Worm (Caenorhabditis elegans) whole organism, L1 larva: Measurements from ENCODE around the gene srh-88.

Experiments used
- C34B4.2 ChIP-seq: sonication (generic microtip); optimal IDR thresholded peaks from 2 replicates; lab custom pipeline; 2017; ENCODE audit warnings: mild to moderate bottlenecking, missing genetic modification characterization, missing compliant biosample characterization
- aha-1 ChIP-seq: fragments of 150-350 bp; optimal IDR thresholded peaks from 2 replicates; lab custom pipeline; 2014; ENCODE audit warnings: missing biosample characterization, missing genetic modification characterization
- alr-1 ChIP-seq: fragments of 200-800 bp; sonication (Bioruptor generic); optimal IDR thresholded peaks from 2 replicates; lab custom pipeline; 2018; ENCODE audit warnings: borderline replicate concordance, mild to moderate bottlenecking, missing genetic modification characterization, missing compliant biosample characterization
- ama-1 ChIP-seq: fragments of 150-350 bp; optimal IDR thresholded peaks from 2 replicates; lab custom pipeline; 2014
- ceh-88 ChIP-seq: fragments of 200-800 bp; sonication (Bioruptor generic); IDR thresholded peaks from 2 replicates; pipeline ENCODE4 v1.3.6; 2022; ENCODE audit warnings: missing genetic modification characterization, missing compliant biosample characterization
- dpl-1 ChIP-seq, 3 experiments: fragments of 150-350 bp in 2 of 3; sonication (generic microtip) in 1 of 3; optimal IDR thresholded peaks; 2 replicates each; lab custom pipeline; 2014 to 2017; ENCODE audit warnings: missing biosample characterization in 3 of 3, missing genetic modification characterization in 3 of 3, missing genetic modification reagents in 3 of 3
- dsc-1 ChIP-seq: sonication (generic microtip); optimal IDR thresholded peaks from 2 replicates; lab custom pipeline; 2016; ENCODE audit warnings: mild to moderate bottlenecking, missing genetic modification characterization, missing compliant biosample characterization
- efl-1 ChIP-seq, 4 experiments: fragments of 150-350 bp; optimal IDR thresholded peaks in 3 of 4; peaks in 1 of 4; 1 replicate in 1 of 4; 2 replicates in 3 of 4; lab custom pipeline; 2014; ENCODE audit warnings: missing biosample characterization in 2 of 4, missing genetic modification characterization in 2 of 4, missing genetic modification reagents in 2 of 4
- egl-27 ChIP-seq, 2 experiments: fragments of 150-350 bp in 1 of 2; sonication (generic microtip); optimal IDR thresholded peaks; 3 replicates each; lab custom pipeline; 2017 to 2018; ENCODE audit warnings: missing biosample characterization in 2 of 2, missing genetic modification characterization in 2 of 2, missing genetic modification reagents in 2 of 2
- fkh-10 ChIP-seq: sonication (generic microtip); optimal IDR thresholded peaks from 2 replicates; lab custom pipeline; 2017; ENCODE audit warnings: missing biosample characterization, missing genetic modification reagents, missing genetic modification characterization
- fkh-4 ChIP-seq: sonication (generic microtip); optimal IDR thresholded peaks from 2 replicates; lab custom pipeline; 2016; ENCODE audit warnings: missing compliant biosample characterization, missing genetic modification characterization, borderline replicate concordance
- grh-1 ChIP-seq: fragments of 200-800 bp; sonication (Bioruptor generic); IDR thresholded peaks from 2 replicates; pipeline ENCODE4 v1.3.6; 2022; ENCODE audit warnings: missing genetic modification reagents, missing genetic modification characterization, missing compliant biosample characterization
- hpl-2 ChIP-seq: fragments of 150-350 bp; optimal IDR thresholded peaks from 2 replicates; lab custom pipeline; 2014; ENCODE audit warnings: missing biosample characterization, missing genetic modification reagents, missing genetic modification characterization
- jun-1 ChIP-seq: fragments of 150-350 bp; optimal IDR thresholded peaks from 2 replicates; lab custom pipeline; 2014; ENCODE audit warnings: missing biosample characterization, missing genetic modification reagents, missing genetic modification characterization
- lin-14 ChIP-seq: fragments of 200-800 bp; sonication (Bioruptor generic); optimal IDR thresholded peaks from 2 replicates; lab custom pipeline; 2018; ENCODE audit warnings: mild to moderate bottlenecking, missing genetic modification characterization, moderate library complexity, missing compliant biosample characterization
- lin-35 ChIP-seq, 2 experiments: fragments of 150-350 bp; optimal IDR thresholded peaks; 2 replicates each; lab custom pipeline; 2014; ENCODE audit warnings: missing biosample characterization in 2 of 2, missing genetic modification characterization in 2 of 2, missing genetic modification reagents in 2 of 2
- lin-39 ChIP-seq: fragments of 150-350 bp; optimal IDR thresholded peaks from 2 replicates; lab custom pipeline; 2014; ENCODE audit warnings: missing biosample characterization, missing genetic modification reagents, missing genetic modification characterization
- lir-3 ChIP-seq: sonication (generic microtip); optimal IDR thresholded peaks from 2 replicates; lab custom pipeline; 2016; ENCODE audit warnings: mild to moderate bottlenecking, missing genetic modification characterization, moderate library complexity, missing compliant biosample characterization; ENCODE audit not compliant: poor library complexity
- mab-9 ChIP-seq: fragments of 200-800 bp; sonication (Bioruptor generic); IDR thresholded peaks from 2 replicates; pipeline ENCODE4 v1.3.6; 2022; ENCODE audit warnings: missing genetic modification reagents, missing genetic modification characterization, missing compliant biosample characterization
- nhr-12 ChIP-seq: sonication (generic microtip); optimal IDR thresholded peaks from 2 replicates; lab custom pipeline; 2017; ENCODE audit warnings: missing biosample characterization, missing genetic modification characterization
- nhr-28 ChIP-seq: fragments of 150-350 bp; optimal IDR thresholded peaks from 2 replicates; lab custom pipeline; 2014; ENCODE audit warnings: missing biosample characterization, missing genetic modification characterization
- nhr-47 ChIP-seq: sonication (generic microtip); optimal IDR thresholded peaks from 2 replicates; lab custom pipeline; 2016; ENCODE audit warnings: mild to moderate bottlenecking, missing genetic modification characterization, moderate library complexity, missing compliant biosample characterization
- nhr-71 ChIP-seq: sonication (generic microtip); optimal IDR thresholded peaks from 2 replicates; lab custom pipeline; 2016; ENCODE audit warnings: mild to moderate bottlenecking, missing genetic modification characterization, moderate library complexity, missing compliant biosample characterization
- nhr-84 ChIP-seq: sonication (generic microtip); optimal IDR thresholded peaks from 2 replicates; lab custom pipeline; 2017; ENCODE audit warnings: missing biosample characterization, missing genetic modification characterization
- nhr-90 ChIP-seq: sonication (generic microtip); optimal IDR thresholded peaks from 2 replicates; lab custom pipeline; 2016; ENCODE audit warnings: mild to moderate bottlenecking, missing genetic modification characterization, missing compliant biosample characterization; ENCODE audit not compliant: poor library complexity
- pax-3 ChIP-seq: fragments of 200-800 bp; sonication (Bioruptor generic); optimal IDR thresholded peaks from 2 replicates; lab custom pipeline; 2018; ENCODE audit warnings: mild to moderate bottlenecking, missing genetic modification characterization, moderate library complexity, missing compliant biosample characterization
- skn-1 ChIP-seq: fragments of 150-350 bp; optimal IDR thresholded peaks from 2 replicates; lab custom pipeline; 2014; ENCODE audit warnings: missing biosample characterization, missing genetic modification characterization
- snpc-4 ChIP-seq: fragments of 150-350 bp; optimal IDR thresholded peaks from 2 replicates; lab custom pipeline; 2014; ENCODE audit warnings: missing biosample characterization, missing genetic modification characterization
- sup-37 ChIP-seq: fragments of 200-800 bp; sonication (Bioruptor generic); optimal IDR thresholded peaks from 2 replicates; lab custom pipeline; 2018; ENCODE audit warnings: mild to moderate bottlenecking, missing genetic modification characterization, missing compliant biosample characterization
- tlp-1 ChIP-seq: fragments of 150-350 bp; optimal IDR thresholded peaks from 2 replicates; lab custom pipeline; 2014; ENCODE audit warnings: missing biosample characterization, missing genetic modification characterization
- unc-98 ChIP-seq: fragments of 200-800 bp; sonication (Bioruptor generic); IDR thresholded peaks from 2 replicates; pipeline ENCODE4 v1.3.6; 2022; ENCODE audit warnings: missing genetic modification characterization, missing compliant biosample characterization
- zag-1 ChIP-seq: fragments of 150-350 bp; optimal IDR thresholded peaks from 2 replicates; lab custom pipeline; 2014; ENCODE audit warnings: missing biosample characterization, missing genetic modification characterization
- zip-4 ChIP-seq: fragments of 200-800 bp; sonication (Bioruptor generic); optimal IDR thresholded peaks from 2 replicates; lab custom pipeline; 2018; ENCODE audit warnings: mild to moderate bottlenecking, missing genetic modification characterization, moderate library complexity, missing compliant biosample characterization
- ztf-4 ChIP-seq: fragments of 150-350 bp; optimal IDR thresholded peaks from 2 replicates; lab custom pipeline; 2014; ENCODE audit warnings: missing biosample characterization, missing genetic modification characterization

The srh-88 gene

DNA sequence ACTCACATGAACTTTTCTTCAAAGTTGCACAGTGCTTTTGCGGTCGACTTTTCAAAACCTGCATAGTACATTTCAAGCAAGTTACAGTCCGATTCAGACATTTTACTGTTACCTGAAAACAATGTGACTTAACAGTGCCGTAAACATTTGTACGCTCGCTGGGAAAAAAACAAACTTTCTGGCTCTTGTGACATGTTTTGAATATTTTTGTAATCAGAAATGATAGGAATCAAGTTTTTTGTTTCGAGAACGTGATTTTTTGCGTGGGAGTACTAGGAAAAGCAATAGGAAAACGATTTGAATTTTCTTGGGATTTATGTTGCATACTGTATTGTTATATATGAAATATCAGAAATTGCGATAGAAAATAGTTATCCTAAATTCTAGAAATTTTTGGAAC, 31.4 kb upstream of the srh-88 start, which contains the start of gene srw-120:
Gene srw-120, minus strand, starts transcription at position 101 of the 400 bp plus-strand sequence.
- TF ChIP-seq nhr-28 (tag; lab: Kevin White, UChicago) (no peak), fkh-4 (tag; lab: Kevin White, UChicago) (no peak), zip-4 (GFP tag; lab: Kevin White, UChicago) (no peak), lin-35 (GFP tag; optimal IDR thresholded peaks at IDR 0.05; lab: Kevin White, UChicago) (no peak), nhr-71 (tag; lab: Kevin White, UChicago) (no peak), mab-9 (GFP tag; lab: Robert Waterston, UW) (no peak), ceh-88 (GFP tag; lab: Robert Waterston, UW) (no peak), jun-1 (no peak), pax-3 (no peak), nhr-84 (tag; lab: Kevin White, UChicago) (no peak), snpc-4 (tag; lab: Kevin White, UChicago) (no peak), egl-27 (tag; optimal IDR thresholded peaks at IDR 0.05; lab: Kevin White, UChicago) (no peak), lin-39 (tag; lab: Kevin White, UChicago) (no peak), tlp-1 (tag; lab: Kevin White, UChicago) (no peak)

ce11 chrV:2993816-2994215, 29.1 kb upstream of the srh-88 start, which contains the start of gene srw-115:
TSS of gene srw-115 (minus strand) at chrV:2993916.
- TF ChIP-seq lin-14 (GFP tag; lab: Kevin White, UChicago) (no peak), ztf-4 (no peak), jun-1 (no peak), nhr-28 (tag; lab: Kevin White, UChicago) (no peak), hpl-2 (GFP tag; lab: Kevin White, UChicago) (no peak), lir-3 (no peak), aha-1 (tag; lab: Kevin White, UChicago) (no peak), unc-98 (GFP tag; lab: Robert Waterston, UW) (no peak), nhr-47 (tag; lab: Kevin White, UChicago) (no peak), skn-1 (tag; lab: Kevin White, UChicago) (no peak), mab-9 (GFP tag; lab: Robert Waterston, UW) (no peak), dpl-1 (GFP tag; optimal IDR thresholded peaks at IDR 0.05; lab: Kevin White, UChicago) (no peak), grh-1 (no peak), zag-1 (tag; lab: Kevin White, UChicago) (no peak)
- TF ChIP-seq, all 84 proteins: peak for 0

- TF ChIP-seq nhr-12 (no peak), fkh-10 (no peak), C34B4.2 (tag; lab: Kevin White, UChicago) (no peak), unc-98 (GFP tag; lab: Robert Waterston, UW) (no peak)
These were observed 27.4 kb upstream of the srh-88 start for ce11 chrV:2992060-2992459.

- no peak for TF ChIP-seq nhr-90 (tag; lab: Kevin White, UChicago)
- TF ChIP-seq fkh-10 = no peak
- no peak for TF ChIP-seq alr-1 (tag; lab: Kevin White, UChicago)
- TF ChIP-seq ama-1 = no peak
- TF ChIP-seq hpl-2 (GFP tag; lab: Kevin White, UChicago) = no peak
- no peak for TF ChIP-seq C34B4.2 (tag; lab: Kevin White, UChicago)
- TF ChIP-seq grh-1 = no peak
- TF ChIP-seq nhr-84 (tag; lab: Kevin White, UChicago) = no peak
- no peak for TF ChIP-seq dsc-1 (tag; lab: Kevin White, UChicago)
- no peak for TF ChIP-seq mab-9 (GFP tag; lab: Robert Waterston, UW)
- no peak for TF ChIP-seq sup-37 (GFP tag; lab: Kevin White, UChicago)
These were observed 26.8 kb upstream of the srh-88 start, which contains the start of gene srw-121 for ce11 chrV:2991485-2991884. TSS of gene srw-121 (minus strand) at chrV:2991585.

ce11 chrV:2987407-2987806, 22.7 kb upstream of the srh-88 start, which contains the start of gene srh-85:
TSS of gene srh-85 (minus strand) at chrV:2987507.
- no peak for TF ChIP-seq alr-1 (tag; lab: Kevin White, UChicago)
- TF ChIP-seq efl-1 (optimal IDR thresholded peaks at IDR 0.05; lab: Kevin White, UChicago) = no peak
- TF ChIP-seq efl-1 (GFP tag; optimal IDR thresholded peaks at IDR 0.05 in 1 of 2; lab: Kevin White, UChicago) = peak in 1 of 2 experiments; percentile 62
